Comparison of ENCODE assay signal across 3 fruit fly cellular contexts in genomic region chrX:14622179-14622578, dm6.
TF ChIP-seq lines count a peak whose summit lies in the region.

No protein-coding gene starts in this region.

- peak; percentile 5 for TF ChIP-seq CTCF in whole organism, embryonic (GFP tag; optimal IDR thresholded peaks at IDR 0.05; lab: Kevin White, UChicago)

TF ChIP-seq in whole organism, embryonic, 481 proteins besides CTCF, POLR2A, EP300 and RAD21 (continues in another document):
- TF ChIP-seq pum (GFP tag; optimal IDR thresholded peaks at IDR 0.05; lab: Kevin White, UChicago) (peak; percentile 28), emc (GFP tag; optimal IDR thresholded peaks at IDR 0.05; lab: Kevin White, UChicago) (no peak), B-H1 (GFP tag; IDR thresholded peaks at IDR 0.05; lab: Robert Waterston, UW) (no peak), Ptx1 (GFP tag; IDR thresholded peaks at IDR 0.05; lab: Robert Waterston, UW) (peak; percentile 35; the same call in 1 of the 2 replicates), Lim3 (GFP tag; IDR thresholded peaks at IDR 0.05; lab: Robert Waterston, UW) (no peak), CG34376 (GFP tag; optimal IDR thresholded peaks at IDR 0.05; lab: Kevin White, UChicago) (no peak), ham (GFP tag; IDR thresholded peaks at IDR 0.05; lab: Robert Waterston, UW) (no peak), CG3281 (GFP tag; optimal IDR thresholded peaks at IDR 0.05; lab: Kevin White, UChicago) (no peak), CG11247 (GFP tag; IDR thresholded peaks at IDR 0.05; lab: Robert Waterston, UW) (no peak), CG11723 (GFP tag; optimal IDR thresholded peaks at IDR 0.05; lab: Kevin White, UChicago) (no peak), CG33213 (GFP tag; optimal IDR thresholded peaks at IDR 0.05; lab: Kevin White, UChicago) (no peak), ato (GFP tag; IDR thresholded peaks at IDR 0.05; lab: Robert Waterston, UW; ENCODE audit: partially characterized antibody) (no peak), Poxn (GFP tag; IDR thresholded peaks at IDR 0.05; lab: Robert Waterston, UW) (no peak), ab (GFP tag; optimal IDR thresholded peaks at IDR 0.05; lab: Kevin White, UChicago) (no peak), Sox100B (GFP tag; optimal IDR thresholded peaks at IDR 0.05; lab: Kevin White, UChicago) (peak; percentile 54), CG34224 (GFP tag; IDR thresholded peaks at IDR 0.05; lab: Robert Waterston, UW; ENCODE audit: partially characterized antibody) (no peak), CG18599 (GFP tag; optimal IDR thresholded peaks at IDR 0.05; lab: Kevin White, UChicago) (peak; percentile 18), twi (tag; optimal IDR thresholded peaks at IDR 0.05; lab: Kevin White, UChicago) (peak; percentile 18), bbx (GFP tag; IDR thresholded peaks at IDR 0.05; lab: Robert Waterston, UW; ENCODE audit: partially characterized antibody) (no peak), CG4328 (GFP tag; optimal IDR thresholded peaks at IDR 0.05; lab: Kevin White, UChicago) (no peak), CG16863 (GFP tag; optimal IDR thresholded peaks at IDR 0.05; lab: Kevin White, UChicago) (peak; percentile 33), CG10431 (GFP tag; optimal IDR thresholded peaks at IDR 0.05; lab: Kevin White, UChicago) (no peak), gt (GFP tag; IDR thresholded peaks at IDR 0.05; lab: Robert Waterston, UW) (no peak), sug (tag; optimal IDR thresholded peaks at IDR 0.05; lab: Kevin White, UChicago) (no peak), CG2129 (GFP tag; IDR thresholded peaks at IDR 0.05; lab: Robert Waterston, UW; ENCODE audit: partially characterized antibody) (no peak), CG17361 (GFP tag; IDR thresholded peaks at IDR 0.05; lab: Robert Waterston, UW) (peak; percentile 53; the same call in 2 of the 3 replicates), bsh (GFP tag; optimal IDR thresholded peaks at IDR 0.05; lab: Kevin White, UChicago) (peak in 1 of 2 experiments; percentile 78), Doc3 (GFP tag; IDR thresholded peaks at IDR 0.05; lab: Robert Waterston, UW; ENCODE audit: partially characterized antibody) (no peak), CG32772 (GFP tag; IDR thresholded peaks at IDR 0.05; lab: Robert Waterston, UW) (no peak), insv (GFP tag; optimal IDR thresholded peaks at IDR 0.05; lab: Kevin White, UChicago) (no peak)

TF ChIP-seq in whole organism, prepupa, 60 proteins besides CTCF, POLR2A, EP300 and RAD21 (continues in another document):
- TF ChIP-seq spab (GFP tag; optimal IDR thresholded peaks at IDR 0.05; lab: Kevin White, UChicago) (no peak), CG16779 (tag; optimal IDR thresholded peaks at IDR 0.05; lab: Kevin White, UChicago) (no peak), Sox14 (GFP tag; optimal IDR thresholded peaks at IDR 0.05; lab: Kevin White, UChicago) (no peak), CG10631 (GFP tag; optimal IDR thresholded peaks at IDR 0.05; lab: Kevin White, UChicago) (peak; percentile 26), CG6792 (GFP tag; optimal IDR thresholded peaks at IDR 0.05; lab: Kevin White, UChicago) (no peak), CG11762 (GFP tag; optimal IDR thresholded peaks at IDR 0.05; lab: Kevin White, UChicago; ENCODE audit: insufficient read depth) (no peak), lz (GFP tag; optimal IDR thresholded peaks at IDR 0.05; lab: Kevin White, UChicago) (no peak), CG7368 (GFP tag; optimal IDR thresholded peaks at IDR 0.05; lab: Kevin White, UChicago) (no peak), esn (GFP tag; optimal IDR thresholded peaks at IDR 0.05; lab: Kevin White, UChicago) (no peak), CG11902 (GFP tag; optimal IDR thresholded peaks at IDR 0.05; lab: Kevin White, UChicago) (no peak), Hr38 (GFP tag; optimal IDR thresholded peaks at IDR 0.05; lab: Kevin White, UChicago) (no peak), eg (GFP tag; IDR thresholded peaks at IDR 0.05; lab: Robert Waterston, UW) (0 out of 3 replicates have a peak, but pooled peaks have one; percentile 17), CG9139 (GFP tag; optimal IDR thresholded peaks at IDR 0.05; lab: Kevin White, UChicago) (no peak), CG3032 (tag; optimal IDR thresholded peaks at IDR 0.05; lab: Kevin White, UChicago) (peak; percentile 6), CG1621 (tag; optimal IDR thresholded peaks at IDR 0.05; lab: Kevin White, UChicago) (no peak), CG6276 (GFP tag; optimal IDR thresholded peaks at IDR 0.05; lab: Kevin White, UChicago) (no peak), fd59A (GFP tag; optimal IDR thresholded peaks at IDR 0.05; lab: Kevin White, UChicago) (no peak), Hr4 (GFP tag; optimal IDR thresholded peaks at IDR 0.05; lab: Kevin White, UChicago) (no peak), CG8632 (GFP tag; optimal IDR thresholded peaks at IDR 0.05; lab: Kevin White, UChicago) (no peak), CG3919 (GFP tag; optimal IDR thresholded peaks at IDR 0.05; lab: Kevin White, UChicago) (no peak), Ets21C (GFP tag; optimal IDR thresholded peaks at IDR 0.05; lab: Kevin White, UChicago) (no peak), Hr39 (GFP tag; optimal IDR thresholded peaks at IDR 0.05; lab: Kevin White, UChicago) (no peak), fd85E (GFP tag; optimal IDR thresholded peaks at IDR 0.05; lab: Kevin White, UChicago) (no peak), OdsH (GFP tag; optimal IDR thresholded peaks at IDR 0.05; lab: Kevin White, UChicago) (peak; percentile 15), Smox (GFP tag; optimal IDR thresholded peaks at IDR 0.05; lab: Kevin White, UChicago) (no peak), topi (GFP tag; optimal IDR thresholded peaks at IDR 0.05; lab: Kevin White, UChicago) (no peak), CG6854 (GFP tag; optimal IDR thresholded peaks at IDR 0.05; lab: Kevin White, UChicago) (no peak), CG15336 (GFP tag; IDR thresholded peaks at IDR 0.05; lab: Robert Waterston, UW) (no peak), CG4318 (GFP tag; optimal IDR thresholded peaks at IDR 0.05; lab: Kevin White, UChicago) (no peak), Sox15 (GFP tag; optimal IDR thresholded peaks at IDR 0.05; lab: Kevin White, UChicago) (no peak), Lpt (GFP tag; optimal IDR thresholded peaks at IDR 0.05; lab: Kevin White, UChicago) (no peak), dac (GFP tag; optimal IDR thresholded peaks at IDR 0.05; lab: Kevin White, UChicago) (no peak), Eip75B (GFP tag; optimal IDR thresholded peaks at IDR 0.05; lab: Kevin White, UChicago) (no peak), acj6 (GFP tag; optimal IDR thresholded peaks at IDR 0.05; lab: Kevin White, UChicago) (peak; percentile 4)

TF ChIP-seq in whole organism, pupa, 21 proteins besides CTCF, POLR2A, EP300 and RAD21:
- TF ChIP-seq CG14655 (GFP tag; optimal IDR thresholded peaks at IDR 0.05; lab: Kevin White, UChicago), result peak; percentile 24
- no peak for TF ChIP-seq CG12605 (GFP tag; IDR thresholded peaks at IDR 0.05; lab: Robert Waterston, UW)
- peak; percentile 19 for TF ChIP-seq CG8301 (tag; optimal IDR thresholded peaks at IDR 0.05; lab: Kevin White, UChicago)
- TF ChIP-seq CG15710 (tag; optimal IDR thresholded peaks at IDR 0.05; lab: Kevin White, UChicago), result peak; percentile 10
- peak; percentile 13 for TF ChIP-seq CG9948 (tag; optimal IDR thresholded peaks at IDR 0.05; lab: Kevin White, UChicago)
- no peak for TF ChIP-seq rn (GFP tag; IDR thresholded peaks at IDR 0.05; lab: Robert Waterston, UW)
- TF ChIP-seq EcR (GFP tag; optimal IDR thresholded peaks at IDR 0.05; lab: Kevin White, UChicago), result no peak
- peak; percentile 30 for TF ChIP-seq Pif1A (GFP tag; optimal IDR thresholded peaks at IDR 0.05; lab: Kevin White, UChicago)
- no peak for TF ChIP-seq CG34367 (tag; optimal IDR thresholded peaks at IDR 0.05; lab: Kevin White, UChicago)
- TF ChIP-seq CG8159 (tag; optimal IDR thresholded peaks at IDR 0.05; lab: Kevin White, UChicago), result peak; percentile 24
- TF ChIP-seq fd96Ca (GFP tag; IDR thresholded peaks at IDR 0.05; lab: Robert Waterston, UW), result no peak
- no peak for TF ChIP-seq CG17806 (tag; optimal IDR thresholded peaks at IDR 0.05; lab: Kevin White, UChicago)
- no peak for TF ChIP-seq CG10348 (GFP tag; IDR thresholded peaks at IDR 0.05; lab: Robert Waterston, UW)
- TF ChIP-seq gl (tag; optimal IDR thresholded peaks at IDR 0.05; lab: Kevin White, UChicago), result no peak
- TF ChIP-seq CG13204 (GFP tag; optimal IDR thresholded peaks at IDR 0.05; lab: Kevin White, UChicago), result no peak
- 0 out of 3 replicates have a peak, but pooled peaks have one; percentile 20 for TF ChIP-seq CG4496 (GFP tag; IDR thresholded peaks at IDR 0.05; lab: Robert Waterston, UW)
- TF ChIP-seq D1 (tag; optimal IDR thresholded peaks at IDR 0.05; lab: Kevin White, UChicago), result no peak
- no peak for TF ChIP-seq Pif1B (GFP tag; optimal IDR thresholded peaks at IDR 0.05; lab: Kevin White, UChicago)

Comparison
In these comparisons a context has a peak if more than half of its experiments do, and no peak if none do; other contexts are left out.
1. Of the 7 proteins assayed by ChIP-seq in both whole organism, embryonic and whole organism, prepupa: peak only in whole organism, embryonic: Blimp-1 and Sox102F; only in whole organism, prepupa: none; in both: none; in neither: 5.